Fruit fly (Drosophila melanogaster): ENCODE measurements around the gene CG17260.
A peak's percentile ranks its signal among the peaks of the same experiment; 100 is the strongest.

CG17260 gene

dm6 chr2L:3037153-3037579 lies at the start of gene CG17260, which contains the start of gene SerRS (continued):
- TF ChIP-seq ttk (GFP tag; IDR thresholded peaks at IDR 0.05), result peak; percentile 92
- TF ChIP-seq Trl (optimal IDR thresholded peaks at IDR 0.05), result no peak
- peak; percentile 95 for TF ChIP-seq Trl (GFP tag; optimal IDR thresholded peaks at IDR 0.05)
- peak; percentile 45; the same call in 1 of the 2 replicates for TF ChIP-seq sens-2 (GFP tag; IDR thresholded peaks at IDR 0.05)
- TF ChIP-seq Vsx1 (GFP tag; optimal IDR thresholded peaks at IDR 0.05), result no peak
- peak; percentile 91 for TF ChIP-seq Dek (tag; optimal IDR thresholded peaks at IDR 0.05)
- TF ChIP-seq CG10431 (GFP tag; optimal IDR thresholded peaks at IDR 0.05), result peak; percentile 73
- TF ChIP-seq CG3281 (GFP tag; optimal IDR thresholded peaks at IDR 0.05), result peak; percentile 89
- TF ChIP-seq lov (optimal IDR thresholded peaks at IDR 0.05), result no peak
- 0 out of 3 replicates have a peak, but pooled peaks have one; percentile 35 for TF ChIP-seq lov (GFP tag; IDR thresholded peaks at IDR 0.05)
- peak; percentile 90 for TF ChIP-seq Side (GFP tag; optimal IDR thresholded peaks at IDR 0.05)
- TF ChIP-seq CG6765 (GFP tag; optimal IDR thresholded peaks at IDR 0.05), result peak; percentile 82
- TF ChIP-seq esg (GFP tag; conservative IDR thresholded peaks at IDR 0.05), result peak; percentile 96
- peak; percentile 68; the same call in 1 of the 3 replicates for TF ChIP-seq otp (GFP tag; IDR thresholded peaks at IDR 0.05)
- no peak for TF ChIP-seq zf30C (GFP tag; optimal IDR thresholded peaks at IDR 0.05)
- peak; percentile 56; the same call in 1 of the 2 replicates for TF ChIP-seq CG16779 (GFP tag; IDR thresholded peaks at IDR 0.05)
- peak; percentile 65 for TF ChIP-seq CG6654 (GFP tag; optimal IDR thresholded peaks at IDR 0.05)
- TF ChIP-seq Bdp1 (GFP tag; optimal IDR thresholded peaks at IDR 0.05), result peak; percentile 89
- peak; percentile 88 for TF ChIP-seq rib (GFP tag; IDR thresholded peaks at IDR 0.05)
- 0 out of 3 replicates have a peak, but pooled peaks have one; percentile 36 for TF ChIP-seq CG34224 (GFP tag; IDR thresholded peaks at IDR 0.05; ENCODE audit: partially characterized antibody)
- no peak for TF ChIP-seq Hey (tag; optimal IDR thresholded peaks at IDR 0.05)
- no peak for TF ChIP-seq sim (GFP tag; IDR thresholded peaks at IDR 0.05)
- peak; percentile 80 for TF ChIP-seq D19B (GFP tag; optimal IDR thresholded peaks at IDR 0.05)
- TF ChIP-seq nmo (GFP tag; optimal IDR thresholded peaks at IDR 0.05), result peak; percentile 96
- peak; percentile 95 to 96 for TF ChIP-seq dpn (GFP tag; optimal IDR thresholded peaks at IDR 0.05)
- no peak for TF ChIP-seq Hr39 (optimal IDR thresholded peaks at IDR 0.05)
- TF ChIP-seq gsb (GFP tag; IDR thresholded peaks at IDR 0.05), result peak; percentile 73
- TF ChIP-seq CG7786 (GFP tag; optimal IDR thresholded peaks at IDR 0.05), result peak; percentile 94
- TF ChIP-seq CG4282 (GFP tag; optimal IDR thresholded peaks at IDR 0.05), result peak; percentile 54
- TF ChIP-seq cad (GFP tag; optimal IDR thresholded peaks at IDR 0.05), result no peak
- peak; percentile 83 for TF ChIP-seq Awh (GFP tag; IDR thresholded peaks at IDR 0.05)
- TF ChIP-seq ewg (GFP tag; optimal IDR thresholded peaks at IDR 0.05), result peak; percentile 80
- peak; percentile 96 for TF ChIP-seq phol (tag; optimal IDR thresholded peaks at IDR 0.05)
- peak; percentile 71 for TF ChIP-seq HmgD (GFP tag; optimal IDR thresholded peaks at IDR 0.05)
- TF ChIP-seq Usf (GFP tag; optimal IDR thresholded peaks at IDR 0.05), result peak; percentile 64
- TF ChIP-seq CG12219 (GFP tag; optimal IDR thresholded peaks at IDR 0.05), result peak; percentile 67
- peak; percentile 90 for TF ChIP-seq CG17359 (tag; optimal IDR thresholded peaks at IDR 0.05)
- TF ChIP-seq cato (GFP tag; optimal IDR thresholded peaks at IDR 0.05; ENCODE audit: borderline replicate concordance), result peak; percentile 86
- peak; percentile 93 for TF ChIP-seq slou (GFP tag; optimal IDR thresholded peaks at IDR 0.05)
- peak; percentile 73 for TF ChIP-seq dimm (GFP tag; IDR thresholded peaks at IDR 0.05)
- peak; percentile 73 for TF ChIP-seq NC2α (GFP tag; optimal IDR thresholded peaks at IDR 0.05)
- peak; percentile 25 for TF ChIP-seq Neu2 (GFP tag; optimal IDR thresholded peaks at IDR 0.05; ENCODE audit: borderline replicate concordance)
- peak; percentile 90 for TF ChIP-seq Fer1 (GFP tag; optimal IDR thresholded peaks at IDR 0.05)
- peak; percentile 89 for TF ChIP-seq CG18619 (GFP tag; optimal IDR thresholded peaks at IDR 0.05)
- peak; percentile 100 for TF ChIP-seq Meics (GFP tag; optimal IDR thresholded peaks at IDR 0.05)
- peak; percentile 80 for TF ChIP-seq emc (GFP tag; optimal IDR thresholded peaks at IDR 0.05)
- no peak for TF ChIP-seq D19A (tag; optimal IDR thresholded peaks at IDR 0.05)
- TF ChIP-seq CG30020 (tag; optimal IDR thresholded peaks at IDR 0.05), result peak; percentile 77
- peak; percentile 83 for TF ChIP-seq CG8089 (GFP tag; optimal IDR thresholded peaks at IDR 0.05)
- peak; percentile 94 for TF ChIP-seq CG6689 (GFP tag; IDR thresholded peaks at IDR 0.05)
- no peak for TF ChIP-seq nau (GFP tag; optimal IDR thresholded peaks at IDR 0.05)
- peak; percentile 87 for TF ChIP-seq CG15601 (tag; optimal IDR thresholded peaks at IDR 0.05)

Measured in whole organism, embryonic.